Fruit fly (Drosophila melanogaster) whole organism: ENCODE results near the gene Syt7.

Experiments used
- CG8478 ChIP-seq: fragments of >200 bp; optimal IDR thresholded peaks from 2 replicates; lab custom pipeline; 2018; ENCODE audit warnings: inconsistent platforms
- Dll ChIP-seq: fragments of >200 bp; optimal IDR thresholded peaks from 2 replicates; lab custom pipeline; 2017
- pan ChIP-seq: fragments of >200 bp; optimal IDR thresholded peaks from 2 replicates; lab custom pipeline; 2017
- usp ChIP-seq: fragments of >200 bp; optimal IDR thresholded peaks from 2 replicates; lab custom pipeline; 2017; ENCODE audit warnings: missing biosample characterization, missing genetic modification characterization, mixed read lengths

dm6 chr4:240850-241249 lies 65.4 kb downstream of the Syt7 start:
- TF ChIP-seq Dll (lab: Kevin White, UChicago) (no peak), pan (lab: Kevin White, UChicago) (no peak), CG8478 (lab: Kevin White, UChicago) (no peak), usp (GFP tag; lab: Kevin White, UChicago) (no peak)
